Fruit fly (Drosophila melanogaster): ENCODE measurements around the gene CG14543.
A peak's percentile ranks its signal among the peaks of the same experiment; 100 is the strongest.

Gene CG14543

dm6 chr3R:26036153-26037144 is 20.0 kb upstream of the CG14543 start (continued):
- TF ChIP-seq dati (GFP tag; IDR thresholded peaks at IDR 0.05) (no peak), CG31365 (tag; optimal IDR thresholded peaks at IDR 0.05) (peak; percentile 25), inv (GFP tag; IDR thresholded peaks at IDR 0.05; ENCODE audit: partially characterized antibody) (no peak), sna (GFP tag; IDR thresholded peaks at IDR 0.05; ENCODE audit: partially characterized antibody) (no peak), sima (GFP tag; optimal IDR thresholded peaks at IDR 0.05) (no peak), Bteb2 (GFP tag; optimal IDR thresholded peaks at IDR 0.05) (no peak), YL-1 (GFP tag; optimal IDR thresholded peaks at IDR 0.05) (peak; percentile 74), CG15601 (tag; optimal IDR thresholded peaks at IDR 0.05) (peak; percentile 97), CG8924 (tag; optimal IDR thresholded peaks at IDR 0.05) (peak; percentile 98), pros (GFP tag; optimal IDR thresholded peaks at IDR 0.05) (peak; percentile 99), CG8388 (GFP tag; optimal IDR thresholded peaks at IDR 0.05) (peak; percentile 95), Dref (GFP tag; IDR thresholded peaks at IDR 0.05) (no peak), Dbx (GFP tag; IDR thresholded peaks at IDR 0.05) (no peak), al (GFP tag; IDR thresholded peaks at IDR 0.05) (no peak), B-H1 (GFP tag; IDR thresholded peaks at IDR 0.05) (no peak), CG17328 (GFP tag; IDR thresholded peaks at IDR 0.05) (peak; percentile 81; the same call in 1 of the 2 replicates), Xrp1 (GFP tag; IDR thresholded peaks at IDR 0.05) (peak; percentile 88; the same call in 1 of the 2 replicates), CG11456 (GFP tag; IDR thresholded peaks at IDR 0.05) (no peak), CTCF (GFP tag; optimal IDR thresholded peaks at IDR 0.05) (peak; percentile 57), pb (GFP tag; optimal IDR thresholded peaks at IDR 0.05) (peak; percentile 37), MESR4 (GFP tag; optimal IDR thresholded peaks at IDR 0.05) (no peak), her (GFP tag; optimal IDR thresholded peaks at IDR 0.05) (peak; percentile 26), HLH3B (GFP tag; IDR thresholded peaks at IDR 0.05) (peak; percentile 62), kni (GFP tag; optimal IDR thresholded peaks at IDR 0.05) (peak; percentile 97), CG6175 (GFP tag; IDR thresholded peaks at IDR 0.05) (no peak), CG10267 (tag; optimal IDR thresholded peaks at IDR 0.05) (peak; percentile 96), dysf (GFP tag; IDR thresholded peaks at IDR 0.05) (peak; percentile 74; the same call in 2 of the 3 replicates), so (GFP tag; IDR thresholded peaks at IDR 0.05) (peak; percentile 45; the same call in 1 of the 3 replicates), CG13296 (GFP tag; optimal IDR thresholded peaks at IDR 0.05) (peak; percentile 42), sisA (GFP tag; IDR thresholded peaks at IDR 0.05) (peak; percentile 53; the same call in 1 of the 2 replicates), mld (GFP tag; IDR thresholded peaks at IDR 0.05; ENCODE audit: partially characterized antibody) (no peak)

dm6 chr3R:26037899-26038298 is 18.5 kb upstream of the CG14543 start:
- peak in 1 of 2 experiments; percentile 51 for TF ChIP-seq insv (GFP tag; optimal IDR thresholded peaks at IDR 0.05)
- no peak for TF ChIP-seq CG31388 (GFP tag; optimal IDR thresholded peaks at IDR 0.05)
- TF ChIP-seq Elba2 (GFP tag; optimal IDR thresholded peaks at IDR 0.05), result peak; percentile 75

- TF ChIP-seq vfl (GFP tag; optimal IDR thresholded peaks at IDR 0.05), result no peak
- TF ChIP-seq CG33557 (GFP tag; optimal IDR thresholded peaks at IDR 0.05), result peak; percentile 22
- TF ChIP-seq CG17568 (GFP tag; optimal IDR thresholded peaks at IDR 0.05), result no peak
- peak; percentile 74 for TF ChIP-seq ase (GFP tag; IDR thresholded peaks at IDR 0.05)
- no peak for TF ChIP-seq nmo (GFP tag; optimal IDR thresholded peaks at IDR 0.05)
- TF ChIP-seq NK7.1 (GFP tag; optimal IDR thresholded peaks at IDR 0.05), result no peak
- TF ChIP-seq seq (GFP tag; IDR thresholded peaks at IDR 0.05), result peak; percentile 60; the same call in 1 of the 2 replicates
- TF ChIP-seq GATAe (GFP tag; conservative IDR thresholded peaks at IDR 0.05), result no peak
- peak; percentile 84 for TF ChIP-seq kni (GFP tag; optimal IDR thresholded peaks at IDR 0.05)
- TF ChIP-seq CG2875 (GFP tag; optimal IDR thresholded peaks at IDR 0.05), result no peak
- TF ChIP-seq E2f2 (GFP tag; IDR thresholded peaks at IDR 0.05), result no peak
- TF ChIP-seq Jarid2 (GFP tag; optimal IDR thresholded peaks at IDR 0.05), result peak; percentile 18
- TF ChIP-seq CG1832 (GFP tag; optimal IDR thresholded peaks at IDR 0.05), result peak; percentile 87
- no peak for TF ChIP-seq CG2199 (GFP tag; IDR thresholded peaks at IDR 0.05)
- TF ChIP-seq CG13123 (GFP tag; optimal IDR thresholded peaks at IDR 0.05), result no peak
- peak in 1 of 2 experiments; percentile 57 for TF ChIP-seq insv (GFP tag; optimal IDR thresholded peaks at IDR 0.05)
Observed at dm6 chr3R:26039793-26040335, 16.6 kb upstream of the CG14543 start.
